Fruit fly (Drosophila melanogaster) whole organism, embryonic: Measurements from ENCODE around the gene CG14020.

Experiments
- Bgb ChIP-seq: fragments of 200-800 bp; sonication (Bioruptor generic); IDR thresholded peaks from 2 replicates; pipeline ENCODE4 v1.3.6; 2022; ENCODE audit warnings: missing biosample characterization, missing genetic modification characterization; ENCODE audit not compliant: partially characterized antibody
- CG10209 ChIP-seq: fragments of 200-800 bp; sonication (Bioruptor generic); optimal IDR thresholded peaks from 3 replicates; lab custom pipeline; 2017; ENCODE audit warnings: missing biosample characterization, mild to moderate bottlenecking, missing genetic modification characterization, missing genetic modification reagents
- CG11398 ChIP-seq: fragments of 200-800 bp; sonication (Bioruptor generic); optimal IDR thresholded peaks from 2 replicates; lab custom pipeline; 2016; ENCODE audit warnings: missing biosample characterization, missing genetic modification characterization
- CG11456 ChIP-seq: fragments of 200-800 bp; sonication (Bioruptor generic); IDR thresholded peaks from 3 replicates; pipeline ENCODE4 v1.3.6; 2022; ENCODE audit warnings: missing biosample characterization, missing genetic modification characterization
- CG14050 ChIP-seq: fragments of 200-800 bp; sonication (Bioruptor generic); IDR thresholded peaks from 3 replicates; pipeline ENCODE4 v1.3.6; 2022; ENCODE audit warnings: missing biosample characterization, missing genetic modification characterization
- CG14441 ChIP-seq: fragments of 200-800 bp; sonication (Bioruptor generic); IDR thresholded peaks from 2 replicates; pipeline ENCODE4 v1.3.6; 2022; ENCODE audit warnings: missing biosample characterization, missing genetic modification characterization
- CG18262 ChIP-seq: fragments of 200-800 bp; optimal IDR thresholded peaks from 3 replicates; lab custom pipeline; 2019; ENCODE audit warnings: missing biosample characterization, mild to moderate bottlenecking, missing genetic modification characterization, moderate library complexity
- CG1832 ChIP-seq: fragments of 200-800 bp; sonication (Bioruptor generic); optimal IDR thresholded peaks from 2 replicates; lab custom pipeline; 2017; ENCODE audit warnings: missing biosample characterization, mild to moderate bottlenecking, missing genetic modification characterization, inconsistent platforms
- CG2678 ChIP-seq: fragments of 200-800 bp; sonication (Bioruptor generic); optimal IDR thresholded peaks from 3 replicates; lab custom pipeline; 2019; ENCODE audit warnings: missing biosample characterization, mild to moderate bottlenecking, missing genetic modification characterization, moderate library complexity
- CG31224 ChIP-seq: fragments of 200-800 bp; sonication (Bioruptor generic); IDR thresholded peaks from 2 replicates; pipeline ENCODE4 v1.3.6; 2022; ENCODE audit warnings: missing biosample characterization, missing genetic modification characterization
- CG31441 ChIP-seq: fragments of 200-800 bp; sonication (Bioruptor generic); IDR thresholded peaks from 2 replicates; pipeline ENCODE4 v1.3.6; 2022; ENCODE audit warnings: missing biosample characterization, missing genetic modification characterization
- CG4282 ChIP-seq: fragments of 200-800 bp; sonication (Bioruptor generic); optimal IDR thresholded peaks from 2 replicates; lab custom pipeline; 2016; ENCODE audit warnings: missing biosample characterization, missing genetic modification characterization
- CG4707 ChIP-seq: fragments of 200-800 bp; sonication (Bioruptor generic); optimal IDR thresholded peaks from 2 replicates; lab custom pipeline; 2018; ENCODE audit warnings: missing biosample characterization, mild to moderate bottlenecking, missing genetic modification characterization, moderate library complexity
- CG6683 ChIP-seq: fragments of 200-800 bp; sonication (Bioruptor generic); optimal IDR thresholded peaks from 2 replicates; lab custom pipeline; 2017; ENCODE audit warnings: missing biosample characterization, mild to moderate bottlenecking, missing genetic modification characterization, missing genetic modification reagents
- CG7372 ChIP-seq: fragments of 200-800 bp; sonication (Bioruptor generic); IDR thresholded peaks from 2 replicates; pipeline ENCODE4 v1.3.6; 2022; ENCODE audit warnings: missing biosample characterization, missing genetic modification characterization
- CG7839 ChIP-seq: fragments of 200-800 bp; sonication (Bioruptor generic); optimal IDR thresholded peaks from 3 replicates; lab custom pipeline; 2018; ENCODE audit warnings: missing biosample characterization, mild to moderate bottlenecking, missing genetic modification characterization, moderate library complexity
- CG8359 ChIP-seq: fragments of 200-800 bp; sonication (Bioruptor generic); optimal IDR thresholded peaks from 2 replicates; lab custom pipeline; 2017; ENCODE audit warnings: missing biosample characterization, mild to moderate bottlenecking, missing genetic modification characterization, borderline replicate concordance
- CoRest ChIP-seq: fragments of 200-800 bp; sonication (Bioruptor generic); optimal IDR thresholded peaks from 3 replicates; lab custom pipeline; 2018; ENCODE audit warnings: missing biosample characterization, mild to moderate bottlenecking, missing genetic modification characterization, moderate library complexity
- CrebB ChIP-seq: fragments of 200-800 bp; sonication (Bioruptor generic); optimal IDR thresholded peaks from 3 replicates; lab custom pipeline; 2018; ENCODE audit warnings: missing biosample characterization, mild to moderate bottlenecking, missing genetic modification characterization
- Drgx ChIP-seq: fragments of 200-800 bp; sonication (Bioruptor generic); IDR thresholded peaks from 2 replicates; pipeline ENCODE4 v1.3.6; 2022; ENCODE audit warnings: missing biosample characterization, missing genetic modification characterization
- Ets65A ChIP-seq: fragments of 200-800 bp; sonication (Bioruptor generic); peaks from one replicate; lab custom pipeline; 2016; ENCODE audit warnings: missing biosample characterization, missing genetic modification characterization
- HHEX ChIP-seq: fragments of 200-800 bp; sonication (Bioruptor generic); optimal IDR thresholded peaks from 3 replicates; lab custom pipeline; 2017; ENCODE audit warnings: missing biosample characterization, mild to moderate bottlenecking, missing genetic modification characterization, missing genetic modification reagents
- Hr51 ChIP-seq, 2 experiments: fragments of 200-800 bp; sonication (Bioruptor generic); optimal IDR thresholded peaks; 2 replicates in 1 of 2; 3 replicates in 1 of 2; lab custom pipeline; 2016 to 2018; ENCODE audit warnings: missing biosample characterization in 2 of 2, missing genetic modification characterization in 2 of 2, mild to moderate bottlenecking in 1 of 2, moderate library complexity in 1 of 2
- Oli ChIP-seq: fragments of 200-800 bp; sonication (Bioruptor generic); optimal IDR thresholded peaks from 2 replicates; lab custom pipeline; 2018; ENCODE audit warnings: missing biosample characterization, mild to moderate bottlenecking, missing genetic modification characterization, moderate library complexity
- Ptx1 ChIP-seq: fragments of 200-800 bp; sonication (Bioruptor generic); IDR thresholded peaks from 2 replicates; pipeline ENCODE4 v1.3.6; 2022; ENCODE audit warnings: missing biosample characterization, missing genetic modification characterization
- Six4 ChIP-seq: fragments of 200-800 bp; sonication (Bioruptor generic); optimal IDR thresholded peaks from 2 replicates; lab custom pipeline; 2016; ENCODE audit warnings: missing biosample characterization, missing genetic modification characterization
- Sox100B ChIP-seq: fragments of 200-800 bp; sonication (Bioruptor generic); optimal IDR thresholded peaks from 3 replicates; lab custom pipeline; 2018; ENCODE audit warnings: missing biosample characterization, mild to moderate bottlenecking, missing genetic modification characterization
- Trl ChIP-seq, 3 experiments: fragments of >200 bp in 2 of 3; fragments of 200-800 bp in 1 of 3; sonication (Bioruptor generic) in 1 of 3; optimal IDR thresholded peaks; 2 replicates in 1 of 3; 3 replicates in 2 of 3; lab custom pipeline; 2016 to 2017; ENCODE audit warnings: missing biosample characterization in 1 of 3, missing genetic modification characterization in 1 of 3
- amos ChIP-seq: fragments of 200-800 bp; sonication (Bioruptor generic); IDR thresholded peaks from 2 replicates; pipeline ENCODE4 v1.3.6; 2022; ENCODE audit warnings: missing biosample characterization, missing genetic modification characterization; ENCODE audit not compliant: partially characterized antibody
- ash1 ChIP-seq: fragments of 200-800 bp; sonication (Bioruptor generic); optimal IDR thresholded peaks from 2 replicates; lab custom pipeline; 2018; ENCODE audit warnings: missing biosample characterization, mild to moderate bottlenecking, missing genetic modification characterization
- bcd ChIP-seq: fragments of 200-800 bp; sonication (Bioruptor generic); optimal IDR thresholded peaks from 2 replicates; lab custom pipeline; 2017; ENCODE audit warnings: missing biosample characterization, mild to moderate bottlenecking, missing genetic modification characterization
- bsh ChIP-seq, 2 experiments: fragments of 200-800 bp; sonication (Bioruptor generic); optimal IDR thresholded peaks; 2 replicates each; lab custom pipeline; 2017 to 2018; ENCODE audit warnings: mild to moderate bottlenecking in 2 of 2, missing biosample characterization in 2 of 2, missing genetic modification characterization in 2 of 2, moderate library complexity in 1 of 2
- chm ChIP-seq: fragments of 200-800 bp; sonication (Bioruptor generic); IDR thresholded peaks from 2 replicates; pipeline ENCODE4 v1.3.6; 2022; ENCODE audit warnings: missing biosample characterization, missing genetic modification characterization
- corto ChIP-seq: fragments of 200-800 bp; sonication (Bioruptor generic); optimal IDR thresholded peaks from 2 replicates; lab custom pipeline; 2016; ENCODE audit warnings: missing biosample characterization, mild to moderate bottlenecking, missing genetic modification characterization, moderate library complexity
- crc ChIP-seq: fragments of 200-800 bp; sonication (Bioruptor generic); optimal IDR thresholded peaks from 2 replicates; lab custom pipeline; 2016; ENCODE audit warnings: missing biosample characterization, missing genetic modification characterization
- emc ChIP-seq: fragments of 200-800 bp; sonication (Bioruptor generic); optimal IDR thresholded peaks from 2 replicates; lab custom pipeline; 2016; ENCODE audit warnings: missing biosample characterization, missing genetic modification characterization
- esg ChIP-seq: fragments of 200-800 bp; sonication (Bioruptor generic); conservative IDR thresholded peaks from 2 replicates; pipeline ENCODE4 v1.3.6; 2022; ENCODE audit warnings: missing biosample characterization, missing genetic modification characterization
- gfzf ChIP-seq: fragments of 200-800 bp; sonication (Bioruptor generic); optimal IDR thresholded peaks from 2 replicates; lab custom pipeline; 2016; ENCODE audit warnings: missing biosample characterization, mild to moderate bottlenecking, missing genetic modification characterization, moderate library complexity
- mirr ChIP-seq: fragments of 200-800 bp; sonication (Bioruptor generic); optimal IDR thresholded peaks from 3 replicates; lab custom pipeline; 2018; ENCODE audit warnings: missing biosample characterization, mild to moderate bottlenecking, missing genetic modification characterization
- nau ChIP-seq: fragments of 200-800 bp; sonication (Bioruptor generic); optimal IDR thresholded peaks from 3 replicates; lab custom pipeline; 2017; ENCODE audit warnings: missing biosample characterization, mild to moderate bottlenecking, missing genetic modification characterization, missing genetic modification reagents
- pb ChIP-seq: fragments of 200-800 bp; sonication (Bioruptor generic); optimal IDR thresholded peaks from 3 replicates; lab custom pipeline; 2016; ENCODE audit warnings: missing biosample characterization, missing genetic modification characterization
- phol ChIP-seq: fragments of 200-800 bp; sonication (Bioruptor generic); optimal IDR thresholded peaks from 3 replicates; lab custom pipeline; 2018; ENCODE audit warnings: missing biosample characterization, mild to moderate bottlenecking, missing genetic modification characterization, moderate library complexity
- ranshi ChIP-seq: fragments of 200-800 bp; sonication (Bioruptor generic); IDR thresholded peaks from 2 replicates; pipeline ENCODE4 v1.3.6; 2022; ENCODE audit warnings: missing biosample characterization, missing genetic modification characterization
- repo ChIP-seq: fragments of 200-800 bp; sonication (Bioruptor generic); optimal IDR thresholded peaks from 2 replicates; lab custom pipeline; 2016; ENCODE audit warnings: missing biosample characterization, missing genetic modification characterization
- shn ChIP-seq: fragments of 200-800 bp; sonication (Bioruptor generic); optimal IDR thresholded peaks from 3 replicates; lab custom pipeline; 2016; ENCODE audit warnings: missing biosample characterization, missing genetic modification characterization
- sima ChIP-seq: fragments of 200-800 bp; sonication (Bioruptor generic); optimal IDR thresholded peaks from 2 replicates; lab custom pipeline; 2016; ENCODE audit warnings: missing biosample characterization, missing genetic modification characterization
- ttk ChIP-seq: fragments of 200-800 bp; sonication (Bioruptor generic); IDR thresholded peaks from 2 replicates; pipeline ENCODE4 v2.1.2; 2022; ENCODE audit warnings: missing biosample characterization, missing genetic modification characterization
- usp ChIP-seq: fragments of >200 bp; optimal IDR thresholded peaks from 2 replicates; lab custom pipeline; 2017; ENCODE audit warnings: missing biosample characterization, missing genetic modification characterization
- wek ChIP-seq: fragments of 200-800 bp; sonication (Bioruptor generic); optimal IDR thresholded peaks from 3 replicates; lab custom pipeline; 2018; ENCODE audit warnings: missing biosample characterization, mild to moderate bottlenecking, missing genetic modification characterization, moderate library complexity
- z ChIP-seq: fragments of 200-800 bp; sonication (Bioruptor generic); IDR thresholded peaks from 3 replicates; pipeline ENCODE4 v1.3.6; 2022; ENCODE audit warnings: missing biosample characterization, missing genetic modification characterization

CG14020 gene

dm6 chr2L:5558809-5559392, 41.4 kb downstream of the CG14020 start, which contains the start of gene GluRIIB (continued):
- TF ChIP-seq CG4707 (no peak), CG6683 (GFP tag; lab: Kevin White, UChicago) (no peak), chm (GFP tag; lab: Robert Waterston, UW) (no peak), pb (GFP tag; lab: Kevin White, UChicago) (no peak), corto (no peak), ttk (no peak), CG11398 (GFP tag; lab: Kevin White, UChicago) (no peak), CG1832 (no peak), shn (GFP tag; lab: Kevin White, UChicago) (no peak), Trl (optimal IDR thresholded peaks at IDR 0.05; lab: Kevin White, UChicago) (peak; percentile 3 to 5), Trl (GFP tag; optimal IDR thresholded peaks at IDR 0.05; lab: Kevin White, UChicago) (no peak), CG7839 (peak; percentile 26), CoRest (tag; lab: Kevin White, UChicago) (peak; percentile 36), CG4282 (GFP tag; lab: Kevin White, UChicago) (no peak), CG7372 (GFP tag; lab: Robert Waterston, UW) (no peak), nau (no peak), mirr (GFP tag; lab: Kevin White, UChicago) (no peak), ash1 (GFP tag; lab: Kevin White, UChicago) (no peak), gfzf (no peak), Bgb (GFP tag; lab: Robert Waterston, UW) (no peak), HHEX (GFP tag; lab: Kevin White, UChicago) (no peak), wek (GFP tag; lab: Kevin White, UChicago) (no peak), crc (GFP tag; lab: Kevin White, UChicago) (no peak), CG8359 (GFP tag; lab: Kevin White, UChicago) (no peak), emc (GFP tag; lab: Kevin White, UChicago) (no peak), amos (GFP tag; lab: Robert Waterston, UW) (no peak), sima (no peak), CG14050 (GFP tag; lab: Robert Waterston, UW) (no peak), repo (GFP tag; lab: Kevin White, UChicago) (no peak), Six4 (no peak), CG31224 (GFP tag; lab: Robert Waterston, UW) (no peak), CG18262 (tag; lab: Kevin White, UChicago) (peak; percentile 64)

dm6 chr2L:5567103-5567502, 49.6 kb downstream of the CG14020 start:
- TF ChIP-seq z (GFP tag; lab: Robert Waterston, UW) (0 out of 3 replicates have a peak, but pooled peaks have one; percentile 36), esg (GFP tag; lab: Robert Waterston, UW) (0 out of 2 replicates have a peak, but pooled peaks have one; percentile 20), CrebB (tag; lab: Kevin White, UChicago) (no peak), CG11456 (GFP tag; lab: Robert Waterston, UW) (0 out of 3 replicates have a peak, but pooled peaks have one; percentile 43), Oli (tag; lab: Kevin White, UChicago) (peak; percentile 7), bcd (no peak), Hr51 (GFP tag; optimal IDR thresholded peaks at IDR 0.05; lab: Kevin White, UChicago) (peak in 1 of 2 experiments; percentile 12), phol (tag; lab: Kevin White, UChicago) (peak; percentile 4), CG10209 (no peak), Drgx (peak; percentile 86), Ets65A (GFP tag; lab: Kevin White, UChicago) (peak; percentile 12), amos (GFP tag; lab: Robert Waterston, UW) (no peak), usp (GFP tag; lab: Kevin White, UChicago) (no peak), Ptx1 (GFP tag; lab: Robert Waterston, UW) (peak; percentile 59; the same call in 1 of the 2 replicates), bsh (GFP tag; optimal IDR thresholded peaks at IDR 0.05; lab: Kevin White, UChicago) (peak in 1 of 2 experiments; percentile 20), ranshi (peak; percentile 38; the same call in 1 of the 2 replicates), CG31441 (GFP tag; lab: Robert Waterston, UW) (0 out of 2 replicates have a peak, but pooled peaks have one; percentile 11), CG2678 (tag; lab: Kevin White, UChicago) (peak; percentile 20), CG14441 (GFP tag; lab: Robert Waterston, UW) (0 out of 2 replicates have a peak, but pooled peaks have one; percentile 34), Sox100B (GFP tag; lab: Kevin White, UChicago) (no peak)
